Worm (Caenorhabditis elegans): Measurements from ENCODE around the gene T07E3.4.

- TF ChIP-seq nhr-11 (tag; optimal IDR thresholded peaks at IDR 0.05) (no peak), lim-6 (tag; optimal IDR thresholded peaks at IDR 0.05) (no peak), ama-1 (optimal IDR thresholded peaks at IDR 0.05) (no peak), K02D7.2 (tag; optimal IDR thresholded peaks at IDR 0.05) (no peak), ceh-45 (GFP tag; IDR thresholded peaks at IDR 0.05) (no peak), hlh-15 (tag; optimal IDR thresholded peaks at IDR 0.05) (no peak)
These were observed 49.1 kb upstream of the T07E3.4 start, which contains the start of gene dhhc-5 for ce11 chrIII:6848654-6849204.

Data from whole organism, late embryonic.